Fruit fly (Drosophila melanogaster): ENCODE data around the gene Dnali1.

The Dnali1 gene

dm6 chr3R:11850917-11851897 lies 41.9 kb downstream of the Dnali1 start:
- TF ChIP-seq insv (optimal IDR thresholded peaks at IDR 0.05), result no peak
- no peak for TF ChIP-seq psq (optimal IDR thresholded peaks at IDR 0.05)

- no peak for TF ChIP-seq h (optimal IDR thresholded peaks at IDR 0.05)
- no peak for TF ChIP-seq psq (optimal IDR thresholded peaks at IDR 0.05)
- TF ChIP-seq insv (optimal IDR thresholded peaks at IDR 0.05), result no peak
- no peak for TF ChIP-seq ttk (optimal IDR thresholded peaks at IDR 0.05)
- TF ChIP-seq Sin3A (optimal IDR thresholded peaks at IDR 0.05), result no peak
- TF ChIP-seq Myc (optimal IDR thresholded peaks at IDR 0.05), result no peak
These were observed 43.5 kb downstream of the Dnali1 start for dm6 chr3R:11849378-11850249.

- no peak for TF ChIP-seq ttk (optimal IDR thresholded peaks at IDR 0.05)
These were observed 45.7 kb downstream of the Dnali1 start for dm6 chr3R:11847379-11847778.
